Worm (Caenorhabditis elegans): ENCODE data around the gene K09H11.15.

ce11 chrV:5687115-5687979, 43.3 kb downstream of the K09H11.15 start, which contains the start of gene F25B4.7:
- no peak for TF ChIP-seq W03F9.2 (tag; optimal IDR thresholded peaks at IDR 0.05)
- no peak for TF ChIP-seq dao-5 (tag; optimal IDR thresholded peaks at IDR 0.05)
- TF ChIP-seq him-1 (tag; optimal IDR thresholded peaks at IDR 0.05), result no peak

Measured in whole organism, L4/young adult.